Worm (Caenorhabditis elegans): Measurements from ENCODE around the gene smc-3.

smc-3 gene

DNA sequence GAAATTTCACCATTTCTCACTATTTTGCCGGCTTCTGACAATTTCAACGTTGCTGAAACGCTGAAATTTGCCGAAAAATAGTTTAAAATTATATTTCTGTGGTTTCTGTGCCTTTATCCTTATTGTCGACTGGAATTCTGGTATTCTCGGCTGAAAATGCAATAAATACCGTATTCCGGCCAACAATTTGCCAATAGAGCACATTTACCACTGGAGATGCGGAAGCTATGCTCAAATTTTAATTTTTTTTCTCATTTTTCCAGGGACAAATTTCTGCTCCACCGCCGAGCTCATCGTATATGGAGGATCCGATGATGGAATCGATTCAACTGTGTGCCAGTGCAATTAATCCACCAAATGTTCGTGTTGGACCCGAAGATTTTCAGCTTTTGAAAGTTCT is 44.1 kb upstream of the smc-3 start:
- peak; percentile 26 for TF ChIP-seq ceh-79 (tag; optimal IDR thresholded peaks at IDR 0.05)
- TF ChIP-seq cebp-1 (GFP tag; IDR thresholded peaks at IDR 0.05), result no peak
- peak; percentile 38 for TF ChIP-seq cebp-1 (tag; optimal IDR thresholded peaks at IDR 0.05)
- TF ChIP-seq ekl-4 (GFP tag; IDR thresholded peaks at IDR 0.05), result 0 out of 2 replicates have a peak, but pooled peaks have one; percentile 22
- 0 out of 2 replicates have a peak, but pooled peaks have one; percentile 63 for TF ChIP-seq ceh-58 (GFP tag; IDR thresholded peaks at IDR 0.05)
- no peak for TF ChIP-seq F23B12.7 (tag; optimal IDR thresholded peaks at IDR 0.05; ENCODE audit: insufficient read depth)
- no peak; the same call in 1 of the 2 replicates for TF ChIP-seq dox-1 (GFP tag; IDR thresholded peaks at IDR 0.05)
- TF ChIP-seq gei-17 (GFP tag; optimal IDR thresholded peaks at IDR 0.05), result no peak
- peak; percentile 86 for TF ChIP-seq B0336.3 (GFP tag; IDR thresholded peaks at IDR 0.05)

DNA sequence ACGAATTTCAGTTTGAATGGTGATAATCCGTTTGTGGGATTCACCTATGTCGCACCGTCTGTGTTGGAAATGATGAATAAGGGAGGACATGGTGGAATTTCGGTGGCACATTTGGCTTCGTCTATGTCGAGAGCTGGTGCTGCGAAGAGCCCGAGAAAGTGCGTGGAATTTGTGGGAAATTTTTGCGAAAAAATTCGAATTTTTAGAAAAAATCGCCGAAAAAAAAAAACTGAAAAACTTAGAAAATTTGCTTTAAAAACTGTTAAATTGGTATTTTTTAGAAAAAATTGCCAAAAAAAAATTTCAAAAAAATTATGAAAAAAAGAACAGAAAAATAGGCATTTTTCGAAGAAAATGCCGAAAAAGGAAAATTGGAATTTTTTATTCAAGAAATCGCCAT is 41.8 kb upstream of the smc-3 start:
- TF ChIP-seq dox-1 (GFP tag; IDR thresholded peaks at IDR 0.05) (no peak), fkh-3 (tag; optimal IDR thresholded peaks at IDR 0.05) (no peak), akir-1 (GFP tag; optimal IDR thresholded peaks at IDR 0.05) (no peak), Y53F4B.3 (GFP tag; IDR thresholded peaks at IDR 0.05) (no peak), nhr-27 (tag; optimal IDR thresholded peaks at IDR 0.05) (no peak), B0035.1 (tag; optimal IDR thresholded peaks at IDR 0.05) (no peak), ceh-40 (GFP tag; IDR thresholded peaks at IDR 0.05) (0 out of 2 replicates have a peak, but pooled peaks have one; percentile 28)

DNA sequence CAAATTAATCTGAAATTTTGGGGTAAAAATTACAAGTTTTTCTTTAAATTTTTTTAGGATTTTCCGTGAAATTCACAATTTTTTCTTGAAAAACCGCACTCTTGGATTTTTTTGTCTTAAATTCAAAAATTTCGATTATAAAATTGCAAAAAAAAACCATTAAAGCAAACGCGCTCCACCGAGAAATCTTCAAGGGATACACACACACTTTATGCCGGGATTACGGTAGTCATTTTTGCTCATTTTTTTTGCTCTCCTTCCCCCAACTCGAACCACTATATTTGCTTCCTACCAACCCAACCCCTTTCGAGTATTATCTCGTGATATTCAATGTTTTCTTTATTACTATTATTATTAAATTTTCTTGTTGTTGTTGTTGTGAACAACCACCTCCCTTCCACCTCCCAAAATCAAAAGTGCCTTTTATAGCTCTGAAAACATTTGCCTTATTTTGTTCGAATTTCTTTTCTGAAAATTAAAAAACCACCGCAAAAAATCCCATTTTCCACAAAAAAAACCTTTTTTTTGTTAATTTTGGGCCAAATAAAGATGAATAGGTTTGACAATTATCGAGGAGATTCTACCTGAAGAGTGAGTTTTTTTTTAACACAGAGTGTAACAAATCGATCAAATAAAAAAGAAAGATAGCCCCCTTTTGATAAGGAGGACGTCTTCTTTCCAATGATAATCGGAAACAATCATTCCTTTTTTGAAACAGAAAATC is 38.8 kb upstream of the smc-3 start, which contains the start of gene Y47D3A.32:
Gene Y47D3A.32, plus strand, starts transcription at position 674 of the 724 bp plus-strand sequence.
- TF ChIP-seq F52B5.7 (tag; optimal IDR thresholded peaks at IDR 0.05), result peak; percentile 44
- no peak for TF ChIP-seq unc-62 (GFP tag; optimal IDR thresholded peaks at IDR 0.05)
- TF ChIP-seq ZK185.1 (tag; optimal IDR thresholded peaks at IDR 0.05; ENCODE audit: poor library complexity, severe bottlenecking), result no peak
- TF ChIP-seq lin-35 (GFP tag; optimal IDR thresholded peaks at IDR 0.05), result peak in 1 of 3 experiments; percentile 12
- no peak for TF ChIP-seq lin-26 (GFP tag; IDR thresholded peaks at IDR 0.05)
- no peak for TF ChIP-seq xnd-1 (tag; optimal IDR thresholded peaks at IDR 0.05)
- TF ChIP-seq athp-1 (tag; optimal IDR thresholded peaks at IDR 0.05), result peak; percentile 11
- TF ChIP-seq F57C9.4 (tag; optimal IDR thresholded peaks at IDR 0.05), result no peak
- no peak for TF ChIP-seq ekl-4 (GFP tag; IDR thresholded peaks at IDR 0.05)
- TF ChIP-seq cebp-1 (GFP tag; IDR thresholded peaks at IDR 0.05), result no peak
- peak; percentile 61 for TF ChIP-seq cebp-1 (tag; optimal IDR thresholded peaks at IDR 0.05)
- TF ChIP-seq F57A8.1 (GFP tag; optimal IDR thresholded peaks at IDR 0.05), result no peak
- TF ChIP-seq ztf-22 (GFP tag; optimal IDR thresholded peaks at IDR 0.05), result no peak
- TF ChIP-seq hsf-1 (GFP tag; IDR thresholded peaks at IDR 0.05), result peak; percentile 55; the same call in 1 of the 2 replicates
- TF ChIP-seq hrde-1 (tag; optimal IDR thresholded peaks at IDR 0.05; ENCODE audit: borderline replicate concordance), result no peak
- TF ChIP-seq pbrm-1 (GFP tag; IDR thresholded peaks at IDR 0.05), result peak; percentile 33; the same call in 1 of the 2 replicates
- TF ChIP-seq die-1 (tag; optimal IDR thresholded peaks at IDR 0.05), result no peak
- no peak for TF ChIP-seq let-526 (GFP tag; IDR thresholded peaks at IDR 0.05)
- peak; percentile 4 for TF ChIP-seq tbp1 (GFP tag; optimal IDR thresholded peaks at IDR 0.05)
- no peak for TF ChIP-seq akir-1 (GFP tag; optimal IDR thresholded peaks at IDR 0.05)
- no peak for TF ChIP-seq ccch-3 (GFP tag; optimal IDR thresholded peaks at IDR 0.05)
- TF ChIP-seq F49E8.2 (tag; optimal IDR thresholded peaks at IDR 0.05; ENCODE audit: insufficient read depth), result no peak
- TF ChIP-seq nfya-2 (GFP tag; IDR thresholded peaks at IDR 0.05), result no peak
- no peak for TF ChIP-seq fkh-3 (tag; optimal IDR thresholded peaks at IDR 0.05)
- peak; percentile 34; the same call in 1 of the 2 replicates for TF ChIP-seq Y53G8AR.9 (GFP tag; conservative IDR thresholded peaks at IDR 0.05)
- TF ChIP-seq lin-40 (tag; optimal IDR thresholded peaks at IDR 0.05), result no peak
- TF ChIP-seq snpc-4 (GFP tag; optimal IDR thresholded peaks at IDR 0.05), result no peak
- TF ChIP-seq snpc-4 (tag; optimal IDR thresholded peaks at IDR 0.05), result no peak
- TF ChIP-seq cebp-2 (GFP tag; IDR thresholded peaks at IDR 0.05), result peak; percentile 86; the same call in 1 of the 2 replicates
- TF ChIP-seq chd-7 (tag; optimal IDR thresholded peaks at IDR 0.05), result peak; percentile 56
- TF ChIP-seq F23B12.7 (tag; optimal IDR thresholded peaks at IDR 0.05; ENCODE audit: insufficient read depth), result no peak
- peak; percentile 36 for TF ChIP-seq attf-5 (GFP tag; optimal IDR thresholded peaks at IDR 0.05)
- TF ChIP-seq sptf-2 (GFP tag; optimal IDR thresholded peaks at IDR 0.05), result no peak
- no peak for TF ChIP-seq nhr-80 (tag; optimal IDR thresholded peaks at IDR 0.05)
